Worm (Caenorhabditis elegans) whole organism, L1 larva: ENCODE results near the gene pinn-4.

Source experiments
- C16A3.4 ChIP-seq: fragments of 150-350 bp; optimal IDR thresholded peaks from 2 replicates; lab custom pipeline; 2014; ENCODE audit warnings: missing biosample characterization, missing genetic modification characterization
- alr-1 ChIP-seq: fragments of 200-800 bp; sonication (Bioruptor generic); optimal IDR thresholded peaks from 2 replicates; lab custom pipeline; 2018; ENCODE audit warnings: borderline replicate concordance, mild to moderate bottlenecking, missing genetic modification characterization, missing compliant biosample characterization
- aly-2 ChIP-seq: fragments of 150-350 bp; optimal IDR thresholded peaks from 2 replicates; lab custom pipeline; 2014; ENCODE audit warnings: missing biosample characterization, missing genetic modification characterization
- ceh-82 ChIP-seq, 3 experiments: fragments of 150-350 bp in 1 of 3; sonication (generic microtip) in 2 of 3; optimal IDR thresholded peaks; 2 replicates each; lab custom pipeline; 2014 to 2017; ENCODE audit warnings: missing biosample characterization in 3 of 3, missing genetic modification characterization in 3 of 3
- ceh-90 ChIP-seq: sonication (generic microtip); optimal IDR thresholded peaks from 2 replicates; lab custom pipeline; 2016; ENCODE audit warnings: missing genetic modification characterization, missing compliant biosample characterization
- dpl-1 ChIP-seq, 3 experiments: fragments of 150-350 bp in 2 of 3; sonication (generic microtip) in 1 of 3; optimal IDR thresholded peaks; 2 replicates each; lab custom pipeline; 2014 to 2017; ENCODE audit warnings: missing biosample characterization in 3 of 3, missing genetic modification characterization in 3 of 3, missing genetic modification reagents in 3 of 3
- dsc-1 ChIP-seq: sonication (generic microtip); optimal IDR thresholded peaks from 2 replicates; lab custom pipeline; 2016; ENCODE audit warnings: mild to moderate bottlenecking, missing genetic modification characterization, missing compliant biosample characterization
- efl-1 ChIP-seq, 4 experiments: fragments of 150-350 bp; optimal IDR thresholded peaks in 3 of 4; peaks in 1 of 4; 1 replicate in 1 of 4; 2 replicates in 3 of 4; lab custom pipeline; 2014; ENCODE audit warnings: missing biosample characterization in 2 of 4, missing genetic modification characterization in 2 of 4, missing genetic modification reagents in 2 of 4
- elt-3 ChIP-seq, 6 experiments: fragments of 150-350 bp in 1 of 6; sonication (generic microtip); optimal IDR thresholded peaks; 2 replicates each; lab custom pipeline; 2017 to 2018; ENCODE audit warnings: missing biosample characterization in 6 of 6, missing genetic modification characterization in 6 of 6, inconsistent platforms in 1 of 6
- ets-5 ChIP-seq: fragments of 200-800 bp; sonication (Bioruptor generic); IDR thresholded peaks from 2 replicates; pipeline ENCODE4 v1.3.6; 2022; ENCODE audit warnings: missing genetic modification characterization, missing compliant biosample characterization
- hlh-17 ChIP-seq: fragments of 200-800 bp; sonication (Bioruptor generic); optimal IDR thresholded peaks from 2 replicates; lab custom pipeline; 2018; ENCODE audit warnings: missing genetic modification characterization, mild to moderate bottlenecking, missing compliant biosample characterization, moderate library complexity, borderline replicate concordance
- hlh-4 ChIP-seq: sonication (generic microtip); optimal IDR thresholded peaks from 2 replicates; lab custom pipeline; 2016; ENCODE audit warnings: mild to moderate bottlenecking, missing genetic modification characterization, missing compliant biosample characterization
- irx-1 ChIP-seq: sonication (generic microtip); optimal IDR thresholded peaks from 2 replicates; lab custom pipeline; 2016; ENCODE audit warnings: missing genetic modification characterization, missing compliant biosample characterization
- jun-1 ChIP-seq: fragments of 150-350 bp; optimal IDR thresholded peaks from 2 replicates; lab custom pipeline; 2014; ENCODE audit warnings: missing biosample characterization, missing genetic modification reagents, missing genetic modification characterization
- lin-39 ChIP-seq: fragments of 150-350 bp; optimal IDR thresholded peaks from 2 replicates; lab custom pipeline; 2014; ENCODE audit warnings: missing biosample characterization, missing genetic modification reagents, missing genetic modification characterization
- mdl-1 ChIP-seq, 2 experiments: fragments of 150-350 bp; optimal IDR thresholded peaks; 2 replicates each; lab custom pipeline; 2014 to 2017; ENCODE audit warnings: missing biosample characterization in 2 of 2, missing genetic modification characterization in 2 of 2, inconsistent platforms in 1 of 2
- nhr-19 ChIP-seq: fragments of 200-800 bp; sonication (Bioruptor generic); conservative IDR thresholded peaks from 2 replicates; pipeline ENCODE4 v1.3.6; 2022; ENCODE audit warnings: missing genetic modification characterization, missing compliant biosample characterization
- nhr-20 ChIP-seq: sonication (generic microtip); optimal IDR thresholded peaks from 2 replicates; lab custom pipeline; 2016; ENCODE audit warnings: mild to moderate bottlenecking, missing genetic modification characterization, missing compliant biosample characterization
- nhr-237 ChIP-seq: fragments of 150-350 bp; optimal IDR thresholded peaks from 2 replicates; lab custom pipeline; 2014; ENCODE audit warnings: missing biosample characterization, missing genetic modification characterization
- nhr-71 ChIP-seq: sonication (generic microtip); optimal IDR thresholded peaks from 2 replicates; lab custom pipeline; 2016; ENCODE audit warnings: mild to moderate bottlenecking, missing genetic modification characterization, moderate library complexity, missing compliant biosample characterization
- nhr-76 ChIP-seq: sonication (generic microtip); optimal IDR thresholded peaks from 2 replicates; lab custom pipeline; 2017; ENCODE audit warnings: missing biosample characterization, missing genetic modification characterization
- nhr-85 ChIP-seq: sonication (generic microtip); peaks from one replicate; lab custom pipeline; 2016; ENCODE audit warnings: missing genetic modification characterization, inconsistent platforms, missing compliant biosample characterization
- skn-1 ChIP-seq: fragments of 150-350 bp; optimal IDR thresholded peaks from 2 replicates; lab custom pipeline; 2014; ENCODE audit warnings: missing biosample characterization, missing genetic modification characterization
- snpc-4 ChIP-seq: fragments of 150-350 bp; optimal IDR thresholded peaks from 2 replicates; lab custom pipeline; 2014; ENCODE audit warnings: missing biosample characterization, missing genetic modification characterization
- snu-23 ChIP-seq: sonication (generic microtip); optimal IDR thresholded peaks from 2 replicates; lab custom pipeline; 2016; ENCODE audit warnings: missing genetic modification characterization, missing compliant biosample characterization
- sptf-1 ChIP-seq: fragments of 150-350 bp; optimal IDR thresholded peaks from 2 replicates; lab custom pipeline; 2014; ENCODE audit warnings: missing biosample characterization, missing genetic modification characterization
- sup-37 ChIP-seq: fragments of 200-800 bp; sonication (Bioruptor generic); optimal IDR thresholded peaks from 2 replicates; lab custom pipeline; 2018; ENCODE audit warnings: mild to moderate bottlenecking, missing genetic modification characterization, missing compliant biosample characterization
- swsn-7 ChIP-seq: sonication (generic microtip); optimal IDR thresholded peaks from 2 replicates; lab custom pipeline; 2016; ENCODE audit warnings: missing genetic modification characterization, missing compliant biosample characterization
- tbx-2 ChIP-seq: sonication (generic microtip); optimal IDR thresholded peaks from 2 replicates; lab custom pipeline; 2016; ENCODE audit warnings: missing genetic modification characterization, missing compliant biosample characterization
- unc-62 ChIP-seq: fragments of 150-350 bp; optimal IDR thresholded peaks from 2 replicates; lab custom pipeline; 2014; ENCODE audit warnings: missing biosample characterization, missing genetic modification reagents, missing genetic modification characterization
- vab-15 ChIP-seq: sonication (generic microtip); optimal IDR thresholded peaks from 2 replicates; lab custom pipeline; 2017; ENCODE audit warnings: missing genotype, mild to moderate bottlenecking, missing genetic modification characterization, missing compliant biosample characterization
- xbp-1 ChIP-seq: sonication (generic microtip); optimal IDR thresholded peaks from 2 replicates; lab custom pipeline; 2016; ENCODE audit warnings: missing genetic modification characterization, missing compliant biosample characterization
- zag-1 ChIP-seq: fragments of 150-350 bp; optimal IDR thresholded peaks from 2 replicates; lab custom pipeline; 2014; ENCODE audit warnings: missing biosample characterization, missing genetic modification characterization
- zip-4 ChIP-seq: fragments of 200-800 bp; sonication (Bioruptor generic); optimal IDR thresholded peaks from 2 replicates; lab custom pipeline; 2018; ENCODE audit warnings: mild to moderate bottlenecking, missing genetic modification characterization, moderate library complexity, missing compliant biosample characterization

The pinn-4 gene

DNA sequence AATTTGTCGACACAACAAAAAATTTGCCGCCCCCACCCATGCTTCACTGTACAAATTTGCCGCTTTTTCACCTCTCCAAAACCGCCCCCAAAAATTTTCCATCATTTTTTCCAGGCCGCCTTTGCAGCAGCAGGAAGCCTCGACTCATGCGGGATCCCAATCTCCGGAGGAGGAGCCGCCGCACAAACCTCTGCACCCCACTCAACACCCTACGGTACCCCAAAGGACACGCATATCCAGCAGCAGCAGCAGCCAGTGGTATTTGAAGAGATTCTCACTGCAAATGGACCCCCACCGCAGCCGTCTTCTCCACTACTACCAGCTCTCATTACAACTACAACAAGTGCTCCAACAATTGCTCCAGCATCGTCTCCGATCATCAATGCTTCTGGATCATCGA, 19.7 kb upstream of the pinn-4 start:
- no peak for TF ChIP-seq tbx-2 (tag; lab: Kevin White, UChicago)
- TF ChIP-seq, all 84 proteins: peak for 0

DNA sequence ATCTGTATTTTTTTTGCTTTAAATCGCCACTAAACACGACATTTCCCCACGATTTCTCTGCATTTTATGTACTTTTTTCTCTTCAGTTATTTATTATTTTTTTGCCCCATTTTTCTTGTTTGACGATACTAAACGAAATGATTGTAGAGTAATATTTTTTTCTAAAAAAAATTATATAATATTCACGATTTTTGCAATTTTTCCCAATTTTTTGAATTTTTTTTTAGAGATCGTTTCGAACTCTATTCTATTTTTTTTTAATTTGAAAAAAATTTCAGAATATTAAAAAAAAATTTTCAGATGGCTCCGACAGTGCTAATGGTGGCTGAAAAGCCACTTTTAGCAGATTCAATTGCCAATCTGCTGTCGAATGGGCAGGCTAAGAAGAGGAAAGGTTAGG, 13.3 kb upstream of the pinn-4 start, which contains the start of gene Y48C3A.14:
Gene Y48C3A.14, plus strand, starts transcription at position 301 of the 400 bp plus-strand sequence.
- TF ChIP-seq xbp-1 (tag; lab: Kevin White, UChicago): no peak
- TF ChIP-seq irx-1 (tag; lab: Kevin White, UChicago): no peak
- TF ChIP-seq dpl-1 (GFP tag; optimal IDR thresholded peaks at IDR 0.05; lab: Kevin White, UChicago): no peak
- TF ChIP-seq sptf-1 (tag; lab: Kevin White, UChicago): no peak
- TF ChIP-seq lin-39: no peak
- no peak for TF ChIP-seq nhr-85 (tag; lab: Kevin White, UChicago)
- TF ChIP-seq dsc-1 (tag; lab: Kevin White, UChicago): no peak
- no peak for TF ChIP-seq zip-4 (GFP tag; lab: Kevin White, UChicago)
- no peak for TF ChIP-seq zag-1 (tag; lab: Kevin White, UChicago)
- TF ChIP-seq swsn-7 (tag; lab: Kevin White, UChicago): no peak
- no peak for TF ChIP-seq nhr-71 (tag; lab: Kevin White, UChicago)
- no peak for TF ChIP-seq jun-1
- TF ChIP-seq nhr-237 (tag; lab: Kevin White, UChicago): no peak
- no peak for TF ChIP-seq efl-1 (optimal IDR thresholded peaks at IDR 0.05; lab: Kevin White, UChicago)
- no peak for TF ChIP-seq efl-1 (GFP tag; optimal IDR thresholded peaks at IDR 0.05 in 1 of 2; lab: Kevin White, UChicago)
- no peak for TF ChIP-seq nhr-19 (GFP tag; lab: Robert Waterston, UW)

DNA sequence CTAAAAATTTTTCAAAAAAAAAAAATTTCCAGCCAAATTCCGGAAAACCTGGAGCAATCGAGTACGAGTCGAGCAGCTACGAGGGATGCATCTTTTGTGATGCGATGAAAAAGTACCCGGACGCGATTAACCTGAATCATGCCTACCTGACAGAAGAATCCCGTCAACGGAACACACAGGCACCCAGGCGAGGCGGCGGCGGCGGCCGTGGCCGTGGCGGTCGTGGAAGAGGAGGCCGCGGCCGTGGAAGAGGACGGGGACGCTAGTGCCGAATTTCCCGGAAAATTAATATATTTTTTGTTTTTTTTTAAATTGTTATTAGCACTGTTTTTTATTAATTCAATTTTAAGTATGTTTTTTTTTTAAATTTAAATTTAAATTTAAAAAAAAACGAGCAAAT, 1.2 kb upstream of the pinn-4 start:
- no peak for TF ChIP-seq C16A3.4 (tag; lab: Kevin White, UChicago)
- TF ChIP-seq hlh-17 (GFP tag; lab: Kevin White, UChicago): no peak
- no peak for TF ChIP-seq jun-1
- TF ChIP-seq sup-37 (GFP tag; lab: Kevin White, UChicago): no peak
- no peak for TF ChIP-seq alr-1
- TF ChIP-seq unc-62 (GFP tag; lab: Kevin White, UChicago): no peak
- no peak for TF ChIP-seq snu-23 (GFP tag; lab: Kevin White, UChicago)
- no peak for TF ChIP-seq nhr-237 (tag; lab: Kevin White, UChicago)

DNA sequence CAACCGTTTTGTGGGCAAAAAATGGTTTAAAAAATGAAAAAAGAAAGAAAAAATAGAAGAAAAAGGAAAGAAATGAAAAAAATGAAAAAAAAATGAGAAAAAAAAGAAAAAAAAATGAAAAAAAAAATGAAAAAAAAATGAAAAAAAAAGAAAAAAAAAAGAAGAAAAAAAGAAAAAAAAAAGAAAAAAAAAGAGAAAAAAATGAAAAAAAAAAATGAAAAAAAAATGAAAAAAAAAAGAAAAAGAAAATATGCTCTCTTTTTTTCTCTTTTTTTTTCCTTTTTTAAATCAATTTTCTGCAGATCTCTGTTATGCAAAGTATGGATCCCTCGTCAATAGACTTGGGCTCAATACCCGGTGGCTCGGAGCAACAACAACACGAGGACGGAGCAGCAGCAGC, 3.1 kb downstream of the pinn-4 start, which contains the start of gene efl-2:
Gene efl-2, plus strand, starts transcription at position 301 of the 400 bp plus-strand sequence.
- no peak for TF ChIP-seq snpc-4 (tag; lab: Kevin White, UChicago)
- no peak for TF ChIP-seq jun-1
- TF ChIP-seq nhr-20 (tag; lab: Kevin White, UChicago): no peak

DNA sequence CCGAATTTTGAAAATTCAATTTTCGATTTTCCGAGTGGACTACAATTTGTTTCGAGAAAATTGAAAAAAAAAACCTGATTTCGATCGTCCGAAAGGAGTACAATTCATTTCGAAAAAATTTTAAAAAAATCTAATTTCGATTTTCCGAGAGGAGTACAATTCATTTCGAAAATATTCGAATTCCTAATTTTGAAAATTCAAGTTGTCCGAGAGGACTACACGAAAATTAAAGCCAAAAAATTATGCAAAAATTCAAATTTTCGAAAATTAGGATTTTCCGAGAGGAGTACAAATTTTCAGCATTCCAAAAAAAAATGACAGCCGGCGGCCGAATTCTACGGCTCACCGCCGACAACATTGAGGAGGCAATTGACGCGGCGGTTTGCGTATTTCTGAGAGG, 9.6 kb downstream of the pinn-4 start, which contains the start of gene Y48C3A.18:
Gene Y48C3A.18, plus strand, starts transcription at position 301 of the 400 bp plus-strand sequence.
- TF ChIP-seq elt-3 (tag; optimal IDR thresholded peaks at IDR 0.05; lab: Kevin White, UChicago): no peak
- no peak for TF ChIP-seq skn-1
- no peak for TF ChIP-seq nhr-76
- TF ChIP-seq nhr-237 (tag; lab: Kevin White, UChicago): no peak
- no peak for TF ChIP-seq hlh-4 (tag; lab: Kevin White, UChicago)
- TF ChIP-seq ceh-90 (tag; lab: Kevin White, UChicago): no peak
- TF ChIP-seq dsc-1 (tag; lab: Kevin White, UChicago): no peak
- TF ChIP-seq vab-15 (tag; lab: Kevin White, UChicago): no peak
- TF ChIP-seq mdl-1 (tag; optimal IDR thresholded peaks at IDR 0.05; lab: Kevin White, UChicago): no peak
- TF ChIP-seq aly-2 (tag; lab: Kevin White, UChicago): no peak
- no peak for TF ChIP-seq ets-5
- TF ChIP-seq ceh-82 (tag; optimal IDR thresholded peaks at IDR 0.05; lab: Kevin White, UChicago): no peak
